Worm (Caenorhabditis elegans) whole organism, L2 larva: ENCODE data around the gene pqn-2.

Experiments
- aly-2 ChIP-seq: fragments of 150-350 bp; optimal IDR thresholded peaks from 2 replicates; lab custom pipeline; 2014; ENCODE audit warnings: missing biosample characterization, missing genetic modification characterization
- egl-27 ChIP-seq: sonication (generic microtip); optimal IDR thresholded peaks from 3 replicates; lab custom pipeline; 2017; ENCODE audit warnings: missing biosample characterization, missing genetic modification reagents, missing genetic modification characterization
- lin-11 ChIP-seq: fragments of 150-350 bp; sonication (generic microtip); optimal IDR thresholded peaks from 2 replicates; lab custom pipeline; 2014; ENCODE audit warnings: missing biosample characterization, missing genetic modification characterization, inconsistent platforms, mixed read lengths
- lin-13 ChIP-seq: fragments of 150-350 bp; optimal IDR thresholded peaks from 2 replicates; lab custom pipeline; 2014; ENCODE audit warnings: missing biosample characterization, missing genetic modification reagents, missing genetic modification characterization
- mdl-1 ChIP-seq, 2 experiments: fragments of 150-350 bp in 1 of 2; sonication (generic microtip) in 1 of 2; optimal IDR thresholded peaks; 2 replicates each; lab custom pipeline; 2017; ENCODE audit warnings: missing biosample characterization in 2 of 2, missing genetic modification characterization in 2 of 2
- nhr-237 ChIP-seq: fragments of 150-350 bp; optimal IDR thresholded peaks from 2 replicates; lab custom pipeline; 2014; ENCODE audit warnings: missing biosample characterization, missing genetic modification characterization
- snpc-4 ChIP-seq: fragments of 150-350 bp; optimal IDR thresholded peaks from 2 replicates; lab custom pipeline; 2014; ENCODE audit warnings: missing biosample characterization, missing genetic modification characterization
- unc-39 ChIP-seq: fragments of 150-350 bp; optimal IDR thresholded peaks from 2 replicates; lab custom pipeline; 2014; ENCODE audit warnings: missing biosample characterization, missing genetic modification characterization
- unc-62 ChIP-seq: fragments of 150-350 bp; optimal IDR thresholded peaks from 2 replicates; lab custom pipeline; 2014; ENCODE audit warnings: missing biosample characterization, missing genetic modification reagents, missing genetic modification characterization
- ztf-11 ChIP-seq: sonication (generic microtip); optimal IDR thresholded peaks from 2 replicates; lab custom pipeline; 2017; ENCODE audit warnings: missing biosample characterization, missing genetic modification characterization

- TF ChIP-seq ztf-11 (tag; lab: Kevin White, UChicago) (no peak), mdl-1 (tag; optimal IDR thresholded peaks at IDR 0.05; lab: Kevin White, UChicago) (no peak), unc-62 (GFP tag; lab: Kevin White, UChicago) (no peak), aly-2 (tag; lab: Kevin White, UChicago) (no peak), snpc-4 (tag; lab: Kevin White, UChicago) (no peak), lin-13 (GFP tag; lab: Kevin White, UChicago) (no peak), nhr-237 (tag; lab: Kevin White, UChicago) (no peak), egl-27 (no peak), unc-39 (tag; lab: Kevin White, UChicago) (no peak), lin-11 (no peak)
Observed at ce11 chrV:10399290-10399689, 17.0 kb downstream of the pqn-2 start.
